Fruit fly (Drosophila melanogaster) whole organism, embryonic: ENCODE measurements around the gene CG13601.

Experiments used
- Bteb2 ChIP-seq: fragments of 200-800 bp; sonication (Bioruptor generic); optimal IDR thresholded peaks from 2 replicates; lab custom pipeline; 2016; ENCODE audit warnings: missing biosample characterization, missing genetic modification characterization
- CG10209 ChIP-seq: fragments of 200-800 bp; sonication (Bioruptor generic); optimal IDR thresholded peaks from 3 replicates; lab custom pipeline; 2017; ENCODE audit warnings: missing biosample characterization, mild to moderate bottlenecking, missing genetic modification characterization, missing genetic modification reagents
- CG10543 ChIP-seq: fragments of 200-800 bp; sonication (Bioruptor generic); optimal IDR thresholded peaks from 3 replicates; lab custom pipeline; 2017; ENCODE audit warnings: missing biosample characterization, mild to moderate bottlenecking, missing genetic modification characterization, moderate library complexity
- CG10565 ChIP-seq: fragments of 200-800 bp; sonication (Bioruptor generic); optimal IDR thresholded peaks from 3 replicates; lab custom pipeline; 2016; ENCODE audit warnings: missing biosample characterization, mild to moderate bottlenecking, missing genetic modification characterization
- CG1233 ChIP-seq: fragments of 200-800 bp; sonication (Bioruptor generic); optimal IDR thresholded peaks from 4 replicates; lab custom pipeline; 2018; ENCODE audit warnings: missing biosample characterization, mild to moderate bottlenecking, missing genetic modification characterization
- CG13424 ChIP-seq: fragments of 200-800 bp; sonication (Bioruptor generic); optimal IDR thresholded peaks from 2 replicates; lab custom pipeline; 2019; ENCODE audit warnings: missing biosample characterization, mild to moderate bottlenecking, missing genetic modification characterization, moderate library complexity
- CG13775 ChIP-seq: fragments of 200-800 bp; sonication (Bioruptor generic); optimal IDR thresholded peaks from 3 replicates; lab custom pipeline; 2017; ENCODE audit warnings: missing biosample characterization, mild to moderate bottlenecking, missing genetic modification characterization
- CG15479 ChIP-seq: fragments of 200-800 bp; sonication (Bioruptor generic); optimal IDR thresholded peaks from 3 replicates; lab custom pipeline; 2019; ENCODE audit warnings: missing biosample characterization, mild to moderate bottlenecking, missing genetic modification characterization, moderate library complexity
- CG17328 ChIP-seq: fragments of 200-800 bp; sonication (Bioruptor generic); IDR thresholded peaks from 2 replicates; pipeline ENCODE4 v1.3.6; 2022; ENCODE audit warnings: missing biosample characterization, missing genetic modification characterization
- CG17829 ChIP-seq: fragments of 200-800 bp; optimal IDR thresholded peaks from 2 replicates; lab custom pipeline; 2019; ENCODE audit warnings: missing biosample characterization, mild to moderate bottlenecking, missing genetic modification characterization, moderate library complexity
- CG2116 ChIP-seq: fragments of 200-800 bp; sonication (Bioruptor generic); optimal IDR thresholded peaks from 3 replicates; lab custom pipeline; 2018; ENCODE audit warnings: missing biosample characterization, mild to moderate bottlenecking, missing genetic modification characterization
- CG2712 ChIP-seq: fragments of 200-800 bp; optimal IDR thresholded peaks from 3 replicates; lab custom pipeline; 2019; ENCODE audit warnings: missing biosample characterization, mild to moderate bottlenecking, missing genetic modification characterization, moderate library complexity
- CG31441 ChIP-seq: fragments of 200-800 bp; sonication (Bioruptor generic); IDR thresholded peaks from 2 replicates; pipeline ENCODE4 v1.3.6; 2022; ENCODE audit warnings: missing biosample characterization, missing genetic modification characterization
- CG3281 ChIP-seq: fragments of 200-800 bp; sonication (Bioruptor generic); optimal IDR thresholded peaks from 3 replicates; lab custom pipeline; 2017; ENCODE audit warnings: missing biosample characterization, mild to moderate bottlenecking, missing genetic modification characterization
- CG5180 ChIP-seq: fragments of 200-800 bp; sonication (Bioruptor generic); optimal IDR thresholded peaks from 3 replicates; lab custom pipeline; 2017; ENCODE audit warnings: missing biosample characterization, missing genetic modification characterization, mild to moderate bottlenecking, moderate library complexity, missing genetic modification reagents
- CG6175 ChIP-seq: fragments of 200-800 bp; sonication (Bioruptor generic); IDR thresholded peaks from 3 replicates; pipeline ENCODE4 v1.3.6; 2022; ENCODE audit warnings: missing biosample characterization, missing genetic modification characterization
- CG7786 ChIP-seq: fragments of 200-800 bp; sonication (Bioruptor generic); optimal IDR thresholded peaks from 2 replicates; lab custom pipeline; 2016; ENCODE audit warnings: missing biosample characterization, missing genetic modification characterization
- CG8089 ChIP-seq: fragments of 200-800 bp; sonication (Bioruptor generic); optimal IDR thresholded peaks from 3 replicates; lab custom pipeline; 2016; ENCODE audit warnings: missing biosample characterization, missing genetic modification characterization
- CG8388 ChIP-seq: fragments of 200-800 bp; sonication (Bioruptor generic); optimal IDR thresholded peaks from 2 replicates; lab custom pipeline; 2019; ENCODE audit warnings: missing biosample characterization, mild to moderate bottlenecking, missing genetic modification characterization, moderate library complexity
- CG9609 ChIP-seq: fragments of 200-800 bp; sonication (Bioruptor generic); optimal IDR thresholded peaks from 3 replicates; lab custom pipeline; 2016; ENCODE audit warnings: missing biosample characterization, missing genetic modification characterization
- CTCF ChIP-seq: fragments of 200-800 bp; sonication (Bioruptor generic); optimal IDR thresholded peaks from 2 replicates; lab custom pipeline; 2017; ENCODE audit warnings: missing biosample characterization, mild to moderate bottlenecking, missing genetic modification characterization, moderate library complexity
- D19B ChIP-seq: fragments of 200-800 bp; sonication (Bioruptor generic); optimal IDR thresholded peaks from 2 replicates; lab custom pipeline; 2017; ENCODE audit warnings: missing biosample characterization, mild to moderate bottlenecking, missing genetic modification characterization
- Ets65A ChIP-seq: fragments of 200-800 bp; sonication (Bioruptor generic); peaks from one replicate; lab custom pipeline; 2016; ENCODE audit warnings: missing biosample characterization, missing genetic modification characterization
- Fer1 ChIP-seq: fragments of 200-800 bp; sonication (Bioruptor generic); optimal IDR thresholded peaks from 2 replicates; lab custom pipeline; 2017; ENCODE audit warnings: missing biosample characterization, mild to moderate bottlenecking, missing genetic modification characterization
- HLH4C ChIP-seq: fragments of 200-800 bp; sonication (Bioruptor generic); IDR thresholded peaks from 3 replicates; pipeline ENCODE4 v1.3.6; 2022; ENCODE audit warnings: missing biosample characterization, missing genetic modification characterization; ENCODE audit not compliant: partially characterized antibody
- HLH54F ChIP-seq: fragments of 200-800 bp; sonication (Bioruptor generic); optimal IDR thresholded peaks from 3 replicates; lab custom pipeline; 2016; ENCODE audit warnings: missing biosample characterization, missing genetic modification characterization
- Hand ChIP-seq: fragments of 200-800 bp; sonication (Bioruptor generic); optimal IDR thresholded peaks from 2 replicates; lab custom pipeline; 2017; ENCODE audit warnings: mild to moderate bottlenecking, missing biosample characterization, missing genetic modification reagents, missing genetic modification characterization
- Mrtf ChIP-seq: fragments of 200-800 bp; sonication (Bioruptor generic); IDR thresholded peaks from 3 replicates; pipeline ENCODE4 v1.3.6; 2022; ENCODE audit warnings: missing biosample characterization, missing genetic modification characterization
- Side ChIP-seq: fragments of 200-800 bp; sonication (Bioruptor generic); optimal IDR thresholded peaks from 2 replicates; lab custom pipeline; 2016; ENCODE audit warnings: missing biosample characterization, missing genetic modification characterization
- Sox102F ChIP-seq: fragments of 200-800 bp; sonication (Bioruptor generic); optimal IDR thresholded peaks from 2 replicates; lab custom pipeline; 2018; ENCODE audit warnings: missing biosample characterization, mild to moderate bottlenecking, missing genetic modification characterization, moderate library complexity
- Spps ChIP-seq: fragments of 200-800 bp; sonication (Bioruptor generic); optimal IDR thresholded peaks from 2 replicates; lab custom pipeline; 2018; ENCODE audit warnings: missing biosample characterization, mild to moderate bottlenecking, missing genetic modification characterization
- cato ChIP-seq: fragments of 200-800 bp; sonication (Bioruptor generic); optimal IDR thresholded peaks from 2 replicates; lab custom pipeline; 2016; ENCODE audit warnings: missing biosample characterization, missing genetic modification characterization, borderline replicate concordance
- croc ChIP-seq: fragments of 200-800 bp; sonication (Bioruptor generic); conservative IDR thresholded peaks from 3 replicates; pipeline ENCODE4 v1.3.6; 2022; ENCODE audit warnings: missing biosample characterization, missing genetic modification characterization
- crp ChIP-seq, 2 experiments: fragments of 200-800 bp; sonication (Bioruptor generic); optimal IDR thresholded peaks; 2 replicates in 1 of 2; 3 replicates in 1 of 2; lab custom pipeline; 2017; ENCODE audit warnings: missing biosample characterization in 2 of 2, missing genetic modification characterization in 2 of 2, mild to moderate bottlenecking in 1 of 2, moderate library complexity in 1 of 2
- dpn ChIP-seq, 2 experiments: fragments of 200-800 bp; sonication (Bioruptor generic); optimal IDR thresholded peaks; 3 replicates each; lab custom pipeline; 2016; ENCODE audit warnings: missing biosample characterization in 2 of 2, missing genetic modification characterization in 2 of 2
- fd102C ChIP-seq: fragments of 200-800 bp; sonication (Bioruptor generic); optimal IDR thresholded peaks from 2 replicates; lab custom pipeline; 2018; ENCODE audit warnings: missing biosample characterization, mild to moderate bottlenecking, missing genetic modification characterization, moderate library complexity
- fd3F ChIP-seq: fragments of 200-800 bp; sonication (Bioruptor generic); optimal IDR thresholded peaks from 2 replicates; lab custom pipeline; 2018; ENCODE audit warnings: missing biosample characterization, mild to moderate bottlenecking, missing genetic modification characterization, moderate library complexity
- gro ChIP-seq: fragments of 200-800 bp; sonication (Bioruptor generic); optimal IDR thresholded peaks from 2 replicates; lab custom pipeline; 2016; ENCODE audit warnings: missing biosample characterization, missing genetic modification characterization
- lilli ChIP-seq: fragments of 200-800 bp; sonication (Bioruptor generic); optimal IDR thresholded peaks from 3 replicates; lab custom pipeline; 2016; ENCODE audit warnings: missing biosample characterization, missing genetic modification characterization
- nerfin-1 ChIP-seq: fragments of 200-800 bp; sonication (Bioruptor generic); optimal IDR thresholded peaks from 3 replicates; lab custom pipeline; 2019; ENCODE audit warnings: missing biosample characterization, mild to moderate bottlenecking, missing genetic modification characterization, moderate library complexity
- otp ChIP-seq: fragments of 200-800 bp; sonication (Bioruptor generic); IDR thresholded peaks from 3 replicates; pipeline ENCODE4, ENCODE4 v1.3.6; 2022; ENCODE audit warnings: missing biosample characterization, missing genetic modification characterization
- pnt ChIP-seq: fragments of 200-800 bp; sonication (Bioruptor generic); optimal IDR thresholded peaks from 3 replicates; lab custom pipeline; 2016; ENCODE audit warnings: missing biosample characterization, missing genetic modification characterization
- pum ChIP-seq: fragments of 200-800 bp; sonication (Bioruptor generic); optimal IDR thresholded peaks from 2 replicates; lab custom pipeline; 2016; ENCODE audit warnings: missing biosample characterization, missing genetic modification characterization
- row ChIP-seq: fragments of 200-800 bp; sonication (Bioruptor generic); IDR thresholded peaks from 3 replicates; pipeline ENCODE4 v1.3.6; 2022; ENCODE audit warnings: missing biosample characterization, missing genetic modification characterization
- sd ChIP-seq: fragments of 200-800 bp; sonication (Bioruptor generic); optimal IDR thresholded peaks from 3 replicates; lab custom pipeline; 2018; ENCODE audit warnings: missing biosample characterization, mild to moderate bottlenecking, missing genetic modification characterization, moderate library complexity
- slou ChIP-seq: fragments of 200-800 bp; sonication (Bioruptor generic); optimal IDR thresholded peaks from 3 replicates; lab custom pipeline; 2016; ENCODE audit warnings: missing biosample characterization, missing genetic modification characterization
- slp2 ChIP-seq: fragments of 200-800 bp; sonication (Bioruptor generic); optimal IDR thresholded peaks from 2 replicates; lab custom pipeline; 2016; ENCODE audit warnings: missing biosample characterization, missing genetic modification characterization
- tgo ChIP-seq: fragments of 200-800 bp; sonication (Bioruptor generic); IDR thresholded peaks from 3 replicates; pipeline ENCODE4 v1.3.6; 2022; ENCODE audit warnings: missing biosample characterization, missing genetic modification characterization
- tio ChIP-seq: fragments of 200-800 bp; sonication (Bioruptor generic); optimal IDR thresholded peaks from 2 replicates; lab custom pipeline; 2017; ENCODE audit warnings: missing biosample characterization, missing genetic modification characterization, inconsistent platforms
- tup ChIP-seq: fragments of 200-800 bp; sonication (Bioruptor generic); optimal IDR thresholded peaks from 2 replicates; lab custom pipeline; 2016; ENCODE audit warnings: missing biosample characterization, mild to moderate bottlenecking, missing genetic modification characterization, moderate library complexity
- usp ChIP-seq: fragments of >200 bp; optimal IDR thresholded peaks from 2 replicates; lab custom pipeline; 2017; ENCODE audit warnings: missing biosample characterization, missing genetic modification characterization
- zfh2 ChIP-seq: fragments of 200-800 bp; sonication (Bioruptor generic); optimal IDR thresholded peaks from 2 replicates; lab custom pipeline; 2016; ENCODE audit warnings: missing biosample characterization, missing genetic modification characterization

CG13601 gene

DNA sequence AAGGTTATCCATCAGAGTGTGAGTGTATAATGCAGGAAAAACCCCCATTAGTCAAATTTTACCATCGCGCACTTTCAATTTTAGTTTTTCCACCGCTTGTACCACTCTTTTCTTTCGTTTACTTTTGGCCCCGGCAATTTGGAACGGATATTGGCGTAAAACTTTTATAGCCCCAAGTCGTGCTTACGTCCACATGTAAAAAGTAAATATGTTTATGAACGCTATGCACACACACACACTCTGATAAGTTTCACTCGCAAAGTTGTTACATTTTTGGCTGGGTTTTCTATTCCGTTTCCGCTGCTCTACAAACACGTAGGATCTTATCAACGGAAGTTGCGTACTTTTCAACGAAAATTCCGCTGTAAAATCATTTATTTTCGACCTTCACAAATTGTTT, 50.7 kb downstream of the CG13601 start (continued):
- TF ChIP-seq Sox102F (GFP tag; lab: Kevin White, UChicago), result no peak
- peak; percentile 1 for TF ChIP-seq CG2116
- TF ChIP-seq lilli (GFP tag; lab: Kevin White, UChicago), result no peak
- TF ChIP-seq dpn (GFP tag; optimal IDR thresholded peaks at IDR 0.05; lab: Kevin White, UChicago), result no peak
- no peak for TF ChIP-seq CG8388
- TF ChIP-seq Spps (tag; lab: Kevin White, UChicago), result no peak
- no peak for TF ChIP-seq CG13775 (GFP tag; lab: Kevin White, UChicago)
- TF ChIP-seq slou (GFP tag; lab: Kevin White, UChicago), result no peak
- TF ChIP-seq CG13424 (tag; lab: Kevin White, UChicago), result peak; percentile 18
- no peak for TF ChIP-seq CG15479
- TF ChIP-seq Fer1 (GFP tag; lab: Kevin White, UChicago), result no peak
- no peak for TF ChIP-seq CG5180 (GFP tag; lab: Kevin White, UChicago)
- TF ChIP-seq CG10565 (GFP tag; lab: Kevin White, UChicago), result no peak
- no peak for TF ChIP-seq crp (GFP tag; optimal IDR thresholded peaks at IDR 0.05; lab: Kevin White, UChicago)
- no peak for TF ChIP-seq otp (GFP tag; lab: Robert Waterston, UW)
- TF ChIP-seq pum (GFP tag; lab: Kevin White, UChicago), result no peak
- no peak for TF ChIP-seq HLH54F
- TF ChIP-seq croc (GFP tag; lab: Robert Waterston, UW), result no peak
- TF ChIP-seq gro (GFP tag; lab: Kevin White, UChicago), result no peak
- no peak for TF ChIP-seq CG31441 (GFP tag; lab: Robert Waterston, UW)
- peak; percentile 5 for TF ChIP-seq CG1233 (GFP tag; lab: Kevin White, UChicago)
- no peak for TF ChIP-seq fd102C
- TF ChIP-seq tup (GFP tag; lab: Kevin White, UChicago), result no peak
- TF ChIP-seq Hand (GFP tag; lab: Kevin White, UChicago), result no peak
- TF ChIP-seq CG17328 (GFP tag; lab: Robert Waterston, UW), result no peak
- no peak for TF ChIP-seq HLH4C (GFP tag; lab: Robert Waterston, UW)
- TF ChIP-seq pnt (GFP tag; lab: Kevin White, UChicago), result no peak
- no peak for TF ChIP-seq CG17829 (tag; lab: Kevin White, UChicago)
- TF ChIP-seq usp, result no peak
- TF ChIP-seq cato (GFP tag; lab: Kevin White, UChicago), result no peak
- no peak for TF ChIP-seq CG7786 (GFP tag; lab: Kevin White, UChicago)
- TF ChIP-seq CTCF (GFP tag; lab: Kevin White, UChicago), result no peak
- TF ChIP-seq Ets65A (GFP tag; lab: Kevin White, UChicago), result no peak
- TF ChIP-seq row (GFP tag; lab: Robert Waterston, UW), result no peak
- TF ChIP-seq slp2 (GFP tag; lab: Kevin White, UChicago), result no peak
- TF ChIP-seq tio (GFP tag; lab: Kevin White, UChicago), result no peak
- no peak for TF ChIP-seq fd3F (GFP tag; lab: Kevin White, UChicago)
- no peak for TF ChIP-seq nerfin-1 (tag; lab: Kevin White, UChicago)
- no peak for TF ChIP-seq Mrtf (GFP tag; lab: Robert Waterston, UW)
- no peak for TF ChIP-seq zfh2 (GFP tag; lab: Kevin White, UChicago)
- TF ChIP-seq D19B (GFP tag; lab: Kevin White, UChicago), result no peak
- no peak for TF ChIP-seq CG8089 (GFP tag; lab: Kevin White, UChicago)
- no peak for TF ChIP-seq CG10543 (GFP tag; lab: Kevin White, UChicago)
- TF ChIP-seq CG10209 (GFP tag; lab: Kevin White, UChicago), result no peak
- no peak for TF ChIP-seq CG6175 (GFP tag; lab: Robert Waterston, UW)
- TF ChIP-seq sd (tag; lab: Kevin White, UChicago), result peak; percentile 29
- no peak for TF ChIP-seq tgo
- TF ChIP-seq CG9609, result no peak
- no peak for TF ChIP-seq CG3281 (GFP tag; lab: Kevin White, UChicago)
- TF ChIP-seq Bteb2 (GFP tag; lab: Kevin White, UChicago), result no peak
- no peak for TF ChIP-seq CG2712 (tag; lab: Kevin White, UChicago)
- TF ChIP-seq Side (GFP tag; lab: Kevin White, UChicago), result no peak
